Worm (Caenorhabditis elegans) whole organism, late embryonic: ENCODE results near the gene tag-65.
A peak's percentile ranks its signal among the peaks of the same experiment; 100 is the strongest.

Experiments
- C08G9.2 ChIP-seq: sonication (generic microtip); optimal IDR thresholded peaks from 2 replicates; lab custom pipeline; 2016; ENCODE audit warnings: mild to moderate bottlenecking, missing genetic modification characterization, moderate library complexity, missing compliant biosample characterization
- K02D7.2 ChIP-seq: sonication (generic microtip); optimal IDR thresholded peaks from 2 replicates; lab custom pipeline; 2017; ENCODE audit warnings: mild to moderate bottlenecking, missing genetic modification characterization, missing compliant biosample characterization
- K09A11.1 ChIP-seq: sonication (generic microtip); optimal IDR thresholded peaks from 2 replicates; lab custom pipeline; 2017; ENCODE audit warnings: antibody characterized with exemption, mild to moderate bottlenecking, missing genetic modification characterization, missing compliant biosample characterization; ENCODE audit not compliant: insufficient read depth
- Y22D7AL.16 ChIP-seq: sonication (generic microtip); optimal IDR thresholded peaks from 2 replicates; lab custom pipeline; 2016; ENCODE audit warnings: missing genetic modification characterization, missing compliant biosample characterization
- ama-1 ChIP-seq: fragments of 150-350 bp; optimal IDR thresholded peaks from 2 replicates; lab custom pipeline; 2014
- ceh-14 ChIP-seq: sonication (generic microtip); optimal IDR thresholded peaks from 2 replicates; lab custom pipeline; 2016; ENCODE audit warnings: missing genotype, missing genetic modification characterization, missing compliant biosample characterization
- ceh-22 ChIP-seq: sonication (generic microtip); optimal IDR thresholded peaks from 2 replicates; lab custom pipeline; 2017; ENCODE audit warnings: missing biosample characterization, missing genetic modification characterization
- ceh-31 ChIP-seq: sonication (generic microtip); optimal IDR thresholded peaks from 2 replicates; lab custom pipeline; 2016; ENCODE audit warnings: missing genetic modification characterization, missing compliant biosample characterization
- ceh-45 ChIP-seq: fragments of 200-800 bp; sonication (Bioruptor generic); IDR thresholded peaks from 2 replicates; pipeline ENCODE4 v1.3.6; 2022; ENCODE audit warnings: missing genetic modification reagents, missing genetic modification characterization, missing compliant biosample characterization
- ceh-48 ChIP-seq: sonication (generic microtip); optimal IDR thresholded peaks from 2 replicates; lab custom pipeline; 2016; ENCODE audit warnings: missing genetic modification characterization, inconsistent platforms, missing compliant biosample characterization
- che-1 ChIP-seq: sonication (generic microtip); optimal IDR thresholded peaks from 2 replicates; lab custom pipeline; 2016; ENCODE audit warnings: mild to moderate bottlenecking, missing genetic modification characterization, missing compliant biosample characterization
- dmd-4 ChIP-seq: sonication (generic microtip); optimal IDR thresholded peaks from 2 replicates; lab custom pipeline; 2016; ENCODE audit warnings: borderline replicate concordance, missing genetic modification characterization, missing compliant biosample characterization
- elt-2 ChIP-seq: sonication (generic microtip); optimal IDR thresholded peaks from 2 replicates; lab custom pipeline; 2016; ENCODE audit warnings: missing genetic modification reagents, missing genetic modification characterization, missing compliant biosample characterization
- fkh-10 ChIP-seq: fragments of 150-350 bp; optimal IDR thresholded peaks from 2 replicates; lab custom pipeline; 2014; ENCODE audit warnings: missing biosample characterization, missing genetic modification reagents, missing genetic modification characterization
- fkh-6 ChIP-seq: sonication (generic microtip); optimal IDR thresholded peaks from 2 replicates; lab custom pipeline; 2016; ENCODE audit warnings: missing genetic modification characterization, missing compliant biosample characterization
- gmeb-2 ChIP-seq: sonication (generic microtip); optimal IDR thresholded peaks from 2 replicates; lab custom pipeline; 2016; ENCODE audit warnings: missing genetic modification characterization, inconsistent platforms, missing compliant biosample characterization
- hlh-13 ChIP-seq: fragments of 200-800 bp; sonication (Bioruptor generic); optimal IDR thresholded peaks from 2 replicates; lab custom pipeline; 2018; ENCODE audit warnings: mild to moderate bottlenecking, missing genetic modification characterization, missing compliant biosample characterization
- hlh-15 ChIP-seq: sonication (generic microtip); optimal IDR thresholded peaks from 2 replicates; lab custom pipeline; 2016; ENCODE audit warnings: missing genetic modification characterization, missing compliant biosample characterization
- hlh-8 ChIP-seq: sonication (generic microtip); optimal IDR thresholded peaks from 2 replicates; lab custom pipeline; 2016; ENCODE audit warnings: missing genotype, missing genetic modification characterization, missing compliant biosample characterization
- lim-6 ChIP-seq: sonication (generic microtip); optimal IDR thresholded peaks from 2 replicates; lab custom pipeline; 2016; ENCODE audit warnings: missing genetic modification characterization, missing compliant biosample characterization
- mec-3 ChIP-seq: sonication (generic microtip); optimal IDR thresholded peaks from 2 replicates; lab custom pipeline; 2016; ENCODE audit warnings: borderline replicate concordance, missing genetic modification characterization, missing compliant biosample characterization
- nhr-11 ChIP-seq: fragments of 150-350 bp; optimal IDR thresholded peaks from 2 replicates; lab custom pipeline; 2014; ENCODE audit warnings: missing biosample characterization, missing genetic modification characterization
- pha-2 ChIP-seq: sonication (generic microtip); optimal IDR thresholded peaks from 2 replicates; lab custom pipeline; 2017; ENCODE audit warnings: mild to moderate bottlenecking, missing genetic modification characterization, missing compliant biosample characterization
- rnt-1 ChIP-seq: sonication (generic microtip); optimal IDR thresholded peaks from 2 replicates; lab custom pipeline; 2016; ENCODE audit warnings: missing genetic modification characterization, missing compliant biosample characterization
- sox-2 ChIP-seq: fragments of 200-800 bp; sonication (Bioruptor generic); IDR thresholded peaks from 2 replicates; pipeline ENCODE4 v1.3.6; 2022; ENCODE audit warnings: missing genetic modification reagents, missing genetic modification characterization, missing compliant biosample characterization
- sox-4 ChIP-seq: sonication (generic microtip); optimal IDR thresholded peaks from 2 replicates; lab custom pipeline; 2017; ENCODE audit warnings: mild to moderate bottlenecking, missing genetic modification characterization, inconsistent platforms, missing compliant biosample characterization
- tbx-7 ChIP-seq: sonication (generic microtip); optimal IDR thresholded peaks from 2 replicates; lab custom pipeline; 2016; ENCODE audit warnings: missing genotype, missing genetic modification characterization, missing compliant biosample characterization
- unc-3 ChIP-seq, 2 experiments: fragments of 200-800 bp in 1 of 2; sonication (Bioruptor generic) in 1 of 2; sonication (generic microtip) in 1 of 2; conservative IDR thresholded peaks in 1 of 2; optimal IDR thresholded peaks in 1 of 2; 2 replicates each; pipeline versions ENCODE4 v1.3.6 to Lab custom; 2016 to 2022; ENCODE audit warnings: missing compliant biosample characterization in 2 of 2, missing genetic modification characterization in 2 of 2, missing genetic modification reagents in 1 of 2
- unc-42 ChIP-seq: sonication (generic microtip); optimal IDR thresholded peaks from 2 replicates; lab custom pipeline; 2016; ENCODE audit warnings: missing genotype, missing genetic modification characterization, missing compliant biosample characterization
- unc-55 ChIP-seq: sonication (generic microtip); optimal IDR thresholded peaks from 2 replicates; lab custom pipeline; 2017; ENCODE audit warnings: missing biosample characterization, missing genetic modification reagents, missing genetic modification characterization

The tag-65 gene

DNA sequence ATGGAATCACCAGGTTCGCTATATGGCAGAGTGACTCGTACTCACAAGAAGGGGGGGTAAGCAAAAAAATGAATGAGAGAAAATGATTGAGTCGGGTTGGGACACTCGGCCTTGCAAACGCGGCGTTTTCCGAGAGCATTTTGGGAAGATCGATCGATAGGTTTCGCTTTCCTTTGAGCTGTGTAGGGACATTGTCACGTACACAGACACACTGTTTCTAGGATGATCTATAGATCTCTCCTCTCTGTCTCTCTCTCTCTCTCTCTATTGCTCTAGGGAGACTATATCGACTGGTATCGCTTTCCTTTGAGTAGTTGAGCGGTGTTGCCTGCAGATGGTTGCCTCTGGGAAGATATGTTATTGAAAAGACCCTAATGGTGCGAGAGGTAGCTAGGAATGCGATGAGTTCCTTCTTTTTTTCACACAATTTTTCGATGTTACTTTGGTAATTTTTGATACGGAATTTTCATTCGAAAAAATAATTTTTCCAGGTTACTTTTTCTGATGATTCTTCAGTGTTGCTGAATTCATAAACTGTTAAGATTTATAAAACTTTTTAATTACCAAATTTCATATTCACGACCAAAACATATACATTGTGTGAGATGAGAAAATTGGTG lies 28.5 kb downstream of the tag-65 start, which contains the start of gene H37A05.4:
TSS of gene H37A05.4 (minus strand) at position 51 of the 620 bp plus-strand sequence.
- TF ChIP-seq gmeb-2 (tag; lab: Kevin White, UChicago) (no peak), fkh-10 (no peak), ceh-22 (tag; lab: Kevin White, UChicago) (no peak), fkh-6 (no peak), dmd-4 (tag; lab: Kevin White, UChicago) (no peak)
- TF ChIP-seq, all 69 proteins: peak for 0

DNA sequence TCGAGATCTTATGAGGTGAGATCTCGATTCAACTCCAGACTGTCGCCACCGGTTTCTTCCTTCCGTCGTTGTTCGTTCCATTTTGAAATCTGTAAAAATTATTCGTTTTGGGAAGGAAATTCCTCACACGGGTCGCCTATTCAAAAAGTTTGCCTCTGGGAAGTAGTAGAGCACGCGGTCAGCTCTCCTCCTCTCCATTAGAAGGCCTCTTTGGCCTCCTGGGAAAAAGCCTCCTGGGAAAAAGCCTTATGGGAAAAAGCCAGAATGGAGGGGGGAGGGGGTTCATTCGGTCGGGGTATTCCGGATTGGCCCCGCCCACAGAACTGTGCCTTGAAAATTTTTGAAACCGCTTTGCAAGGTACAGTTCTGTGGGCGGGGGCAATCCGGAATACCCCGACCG lies 30.8 kb downstream of the tag-65 start:
- TF ChIP-seq rnt-1 (tag; lab: Kevin White, UChicago) (no peak), ceh-31 (no peak), elt-2 (tag; lab: Kevin White, UChicago) (no peak), unc-3 (GFP tag; conservative IDR thresholded peaks at IDR 0.05; lab: Robert Waterston, UW) (0 out of 2 replicates have a peak, but pooled peaks have one; percentile 11), unc-3 (tag; optimal IDR thresholded peaks at IDR 0.05; lab: Kevin White, UChicago) (no peak)

DNA sequence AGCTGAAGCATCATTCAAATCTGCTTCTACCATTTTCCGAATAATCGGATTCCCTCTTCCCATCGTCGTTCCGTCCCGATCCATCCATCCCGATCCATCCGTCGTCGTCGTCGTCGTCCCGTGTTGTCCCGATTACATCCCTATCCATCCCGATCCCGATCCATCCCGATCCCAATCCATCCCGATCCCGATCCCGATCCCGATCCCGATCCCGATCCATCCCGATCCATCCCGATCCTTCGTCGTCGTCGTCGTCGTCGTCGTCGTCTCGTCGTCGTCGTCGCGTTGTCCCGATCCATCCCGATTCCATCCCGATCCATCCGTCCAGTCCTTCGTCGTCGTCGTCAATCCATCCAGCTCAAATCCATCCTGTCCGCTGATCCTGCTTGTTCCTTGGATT lies 31.2 kb downstream of the tag-65 start:
- TF ChIP-seq unc-55 (no peak), mec-3 (no peak), hlh-8 (no peak), tbx-7 (tag; lab: Kevin White, UChicago) (no peak), nhr-11 (no peak), hlh-13 (GFP tag; lab: Kevin White, UChicago) (no peak), che-1 (no peak), lim-6 (tag; lab: Kevin White, UChicago) (no peak), C08G9.2 (tag; lab: Kevin White, UChicago) (no peak), hlh-15 (tag; lab: Kevin White, UChicago) (no peak), ama-1 (lab: Kevin White, UChicago) (no peak), K02D7.2 (no peak)

- 0 out of 2 replicates have a peak, but pooled peaks have one; percentile 30 for TF ChIP-seq ceh-45
- no peak for TF ChIP-seq ceh-14
- TF ChIP-seq K02D7.2 = peak; percentile 68
- no peak for TF ChIP-seq unc-3 (GFP tag; conservative IDR thresholded peaks at IDR 0.05; lab: Robert Waterston, UW)
- no peak for TF ChIP-seq unc-3 (tag; optimal IDR thresholded peaks at IDR 0.05; lab: Kevin White, UChicago)
- no peak for TF ChIP-seq ama-1 (lab: Kevin White, UChicago)
- TF ChIP-seq gmeb-2 (tag; lab: Kevin White, UChicago) = peak; percentile 60
- peak; percentile 31 for TF ChIP-seq pha-2
- TF ChIP-seq C08G9.2 (tag; lab: Kevin White, UChicago) = no peak
- no peak for TF ChIP-seq Y22D7AL.16 (tag; lab: Kevin White, UChicago)
- TF ChIP-seq sox-4 (tag; lab: Kevin White, UChicago) = peak; percentile 40
- TF ChIP-seq sox-2 (GFP tag; lab: Robert Waterston, UW) = no peak
- TF ChIP-seq ceh-48 (tag; lab: Kevin White, UChicago) = peak; percentile 1
Observed at ce11 chrV:13645848-13646578, 32.4 kb downstream of the tag-65 start.

DNA sequence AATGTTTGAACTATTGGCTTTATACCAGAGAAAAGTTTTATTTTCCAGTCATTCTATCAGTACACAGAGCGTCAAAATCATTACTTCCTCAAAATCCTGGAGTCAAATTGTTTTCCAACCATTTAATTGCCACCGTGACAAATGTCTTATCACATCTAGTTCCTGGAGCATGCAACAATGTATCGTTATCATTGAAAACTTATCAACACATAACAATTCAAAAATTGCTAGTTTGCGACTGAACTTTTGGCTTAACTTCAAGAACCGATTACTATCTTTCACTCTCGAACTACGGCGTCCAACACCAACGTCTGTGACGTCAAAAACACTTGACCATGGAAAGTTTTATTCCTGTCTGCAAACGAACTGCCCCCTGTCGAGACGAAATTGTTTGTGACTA lies 40.3 kb downstream of the tag-65 start:
- TF ChIP-seq unc-3 (GFP tag; conservative IDR thresholded peaks at IDR 0.05; lab: Robert Waterston, UW) (no peak), unc-3 (tag; optimal IDR thresholded peaks at IDR 0.05; lab: Kevin White, UChicago) (no peak), elt-2 (tag; lab: Kevin White, UChicago) (peak; percentile 75)

- TF ChIP-seq gmeb-2 (tag; lab: Kevin White, UChicago) (no peak), K09A11.1 (tag; lab: Kevin White, UChicago) (no peak), unc-42 (tag; lab: Kevin White, UChicago) (no peak)
Observed at ce11 chrV:13636411-13636810, 42.0 kb downstream of the tag-65 start.
